Worm (Caenorhabditis elegans) whole organism, L1 larva: ENCODE measurements around the gene srt-34.

ENCODE experiments used
- alr-1 ChIP-seq: fragments of 200-800 bp; sonication (Bioruptor generic); optimal IDR thresholded peaks from 2 replicates; lab custom pipeline; 2018; ENCODE audit warnings: borderline replicate concordance, mild to moderate bottlenecking, missing genetic modification characterization, missing compliant biosample characterization
- ceh-8 ChIP-seq: fragments of 200-800 bp; sonication (Bioruptor generic); optimal IDR thresholded peaks from 2 replicates; lab custom pipeline; 2018; ENCODE audit warnings: mild to moderate bottlenecking, missing genetic modification characterization, moderate library complexity, missing compliant biosample characterization
- elt-3 ChIP-seq, 6 experiments: fragments of 150-350 bp in 1 of 6; sonication (generic microtip); optimal IDR thresholded peaks; 2 replicates each; lab custom pipeline; 2017 to 2018; ENCODE audit warnings: missing biosample characterization in 6 of 6, missing genetic modification characterization in 6 of 6, inconsistent platforms in 1 of 6
- fkh-4 ChIP-seq: sonication (generic microtip); optimal IDR thresholded peaks from 2 replicates; lab custom pipeline; 2016; ENCODE audit warnings: missing compliant biosample characterization, missing genetic modification characterization, borderline replicate concordance
- mdl-1 ChIP-seq, 2 experiments: fragments of 150-350 bp; optimal IDR thresholded peaks; 2 replicates each; lab custom pipeline; 2014 to 2017; ENCODE audit warnings: missing biosample characterization in 2 of 2, missing genetic modification characterization in 2 of 2, inconsistent platforms in 1 of 2
- nhr-12 ChIP-seq: sonication (generic microtip); optimal IDR thresholded peaks from 2 replicates; lab custom pipeline; 2017; ENCODE audit warnings: missing biosample characterization, missing genetic modification characterization
- pqm-1 ChIP-seq: sonication (generic microtip); optimal IDR thresholded peaks from 3 replicates; lab custom pipeline; 2017; ENCODE audit warnings: missing biosample characterization, missing genetic modification characterization
- unc-62 ChIP-seq: fragments of 150-350 bp; optimal IDR thresholded peaks from 2 replicates; lab custom pipeline; 2014; ENCODE audit warnings: missing biosample characterization, missing genetic modification reagents, missing genetic modification characterization
- zag-1 ChIP-seq: fragments of 150-350 bp; optimal IDR thresholded peaks from 2 replicates; lab custom pipeline; 2014; ENCODE audit warnings: missing biosample characterization, missing genetic modification characterization
- ztf-11 ChIP-seq, 2 experiments: sonication (generic microtip); optimal IDR thresholded peaks; 2 replicates each; lab custom pipeline; 2016 to 2017; ENCODE audit warnings: missing genetic modification characterization in 2 of 2, missing biosample characterization in 1 of 2, missing compliant biosample characterization in 1 of 2

DNA sequence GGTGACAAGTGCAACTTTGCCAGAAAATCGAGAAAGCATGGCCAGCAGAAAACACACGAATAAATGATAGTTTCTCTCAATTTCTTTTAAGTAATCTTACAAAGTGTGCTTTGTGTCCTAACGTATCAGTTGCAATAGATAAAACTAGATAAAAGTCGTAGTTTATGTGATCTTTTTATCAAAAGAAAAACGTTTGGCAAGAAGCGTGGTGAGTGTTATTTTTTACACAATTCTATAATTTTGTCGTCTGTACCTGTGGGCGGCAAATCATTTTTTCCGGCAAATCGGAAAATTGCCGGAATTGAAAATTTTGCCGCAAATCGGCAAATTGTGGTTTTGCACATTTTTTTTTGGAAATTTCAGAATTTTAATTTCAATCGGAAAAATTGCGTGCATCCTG, 50.6 kb downstream of the srt-34 start, which contains the start of gene R05D8.9:
- no peak for TF ChIP-seq zag-1 (tag; lab: Kevin White, UChicago)
- no peak for TF ChIP-seq unc-62 (GFP tag; lab: Kevin White, UChicago)
- TF ChIP-seq fkh-4 (tag; lab: Kevin White, UChicago) = no peak
- TF ChIP-seq pqm-1 (tag; lab: Kevin White, UChicago) = no peak
- no peak for TF ChIP-seq elt-3 (tag; optimal IDR thresholded peaks at IDR 0.05; lab: Kevin White, UChicago)
- no peak for TF ChIP-seq ztf-11 (tag; optimal IDR thresholded peaks at IDR 0.05; lab: Kevin White, UChicago)
- no peak for TF ChIP-seq ceh-8 (GFP tag; lab: Kevin White, UChicago)
- TF ChIP-seq alr-1 = no peak
- TF ChIP-seq mdl-1 (tag; optimal IDR thresholded peaks at IDR 0.05; lab: Kevin White, UChicago) = no peak
- TF ChIP-seq nhr-12 (tag; lab: Kevin White, UChicago) = no peak
